Worm (Caenorhabditis elegans) whole organism, L4/young adult: ENCODE data around the gene cpf-2.
"Not testable (repeated sequence)": the region's sequence is repeated elsewhere in the genome, so short reads cannot be mapped to it uniquely, and the experiment has no call there.

Source experiments
- W03F9.2 ChIP-seq: fragments of 150-350 bp; optimal IDR thresholded peaks from 2 replicates; lab custom pipeline; 2014; ENCODE audit warnings: missing biosample characterization, missing genetic modification characterization
- dao-5 ChIP-seq: sonication (generic microtip); optimal IDR thresholded peaks from 2 replicates; lab custom pipeline; 2016; ENCODE audit warnings: missing genotype, missing genetic modification characterization, moderate library complexity, missing compliant biosample characterization
- him-1 ChIP-seq: sonication (generic microtip); optimal IDR thresholded peaks from 2 replicates; lab custom pipeline; 2016; ENCODE audit warnings: missing genotype, missing genetic modification reagents, missing genetic modification characterization, missing compliant biosample characterization

Gene cpf-2

DNA sequence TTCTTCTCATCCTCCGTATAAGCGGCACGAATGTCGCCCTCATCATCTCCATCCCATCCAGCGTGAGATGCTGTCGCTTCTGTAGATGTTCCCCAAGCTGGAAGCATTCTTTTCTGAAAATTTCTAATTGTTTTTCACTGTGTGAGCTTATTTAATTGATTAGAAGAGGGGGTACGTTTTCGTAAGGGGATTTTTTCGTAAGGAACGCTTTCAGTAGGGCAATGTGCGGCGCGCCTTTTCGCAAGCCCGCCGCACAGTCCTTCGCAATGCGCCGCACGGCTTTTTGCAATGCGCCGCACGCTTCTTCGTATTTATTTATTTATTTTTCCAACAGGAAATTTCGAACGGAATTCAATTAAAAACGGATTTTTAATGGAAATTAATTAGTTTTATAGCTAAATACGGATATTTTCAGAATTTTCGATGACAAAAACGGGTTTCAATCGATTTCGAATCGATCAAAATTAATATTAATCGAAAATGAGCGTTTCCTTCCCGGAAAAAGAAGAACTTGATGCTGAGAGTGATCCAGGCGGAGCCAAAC lies 24.4 kb upstream of the cpf-2 start, which contains the start of gene set-25:
TSS of gene set-25 (minus strand) at position 120 of the 544 bp plus-strand sequence.
- TF ChIP-seq him-1 (tag; lab: Kevin White, UChicago); W03F9.2; dao-5 (tag; lab: Kevin White, UChicago): not testable (repeated sequence)

DNA sequence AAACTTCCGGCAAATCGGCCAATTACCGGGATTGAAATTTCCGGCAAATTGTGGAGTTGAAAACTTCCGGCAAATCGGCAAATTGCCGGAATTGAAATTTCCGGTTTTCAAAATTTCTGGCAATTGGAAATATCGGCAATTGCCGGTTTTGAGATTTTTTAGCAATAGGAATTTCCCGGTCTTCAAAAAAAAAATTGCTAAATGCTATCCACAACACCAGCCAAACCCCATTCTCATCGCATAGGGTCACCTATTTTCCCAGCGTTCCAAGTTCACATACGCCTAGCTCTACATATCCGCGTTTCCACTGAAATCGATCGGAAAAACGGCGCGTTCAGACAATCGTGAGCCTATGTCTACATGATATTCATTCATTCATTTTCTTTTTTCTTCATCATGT lies 16.7 kb upstream of the cpf-2 start, which contains the start of gene F56A8.8:
TSS of gene F56A8.8 (plus strand) at position 301 of the 400 bp plus-strand sequence.
- TF ChIP-seq W03F9.2 (no peak), dao-5 (tag; lab: Kevin White, UChicago) (no peak), him-1 (tag; lab: Kevin White, UChicago) (no peak)

DNA sequence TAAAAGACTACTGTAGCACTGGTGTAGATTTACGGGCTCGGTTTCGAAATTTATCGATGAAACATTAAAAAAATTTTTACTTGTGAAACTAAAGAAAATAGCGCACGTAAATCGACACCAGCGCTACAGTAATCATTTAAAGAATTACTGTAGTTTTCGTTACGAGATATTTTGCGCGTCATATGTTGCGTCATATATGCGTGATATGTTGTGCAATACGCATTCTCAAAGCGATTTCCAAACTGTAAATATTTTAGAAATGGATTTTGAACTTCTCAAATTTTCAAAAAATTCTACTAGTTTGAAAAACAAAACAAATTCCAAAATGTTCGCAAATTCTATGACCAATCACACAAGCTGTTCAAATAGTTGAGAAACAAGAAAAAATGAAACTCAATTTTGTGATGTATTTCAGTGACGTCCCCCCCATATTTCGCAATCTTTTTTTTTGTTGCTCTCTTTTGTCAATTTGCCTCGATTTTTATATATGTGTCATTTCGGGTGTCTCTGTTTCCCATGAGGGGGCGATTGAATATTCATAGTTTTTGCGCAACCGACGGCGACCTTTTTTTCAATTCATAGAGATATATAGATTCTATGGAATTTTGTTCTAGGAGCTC lies 9.3 kb upstream of the cpf-2 start:
- TF ChIP-seq dao-5 (tag; lab: Kevin White, UChicago) = no peak
- no peak for TF ChIP-seq W03F9.2
- no peak for TF ChIP-seq him-1 (tag; lab: Kevin White, UChicago)

DNA sequence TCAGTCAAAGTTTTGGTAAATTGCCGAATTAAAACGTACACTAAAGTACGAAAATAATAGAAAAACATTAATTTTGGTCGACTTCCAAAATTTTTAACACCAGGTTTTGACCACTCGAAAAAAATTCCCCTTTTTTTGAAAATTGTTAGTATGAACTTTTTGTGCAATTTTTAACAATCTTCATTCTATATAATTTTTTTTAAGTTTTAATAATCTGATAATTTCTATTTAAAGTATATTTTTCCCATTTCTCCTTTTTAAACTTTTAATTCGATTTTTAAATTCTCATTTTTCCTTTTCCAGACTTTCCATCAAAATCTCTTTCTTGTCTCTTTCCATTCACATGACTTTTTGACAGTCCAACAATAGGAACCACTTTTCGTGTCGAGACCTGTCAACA lies 8.3 kb upstream of the cpf-2 start, which contains the start of gene unc-64:
TSS of gene unc-64 (plus strand) at position 301 of the 400 bp plus-strand sequence.
- TF ChIP-seq dao-5 (tag; lab: Kevin White, UChicago) (no peak), him-1 (tag; lab: Kevin White, UChicago) (no peak), W03F9.2 (no peak)

DNA sequence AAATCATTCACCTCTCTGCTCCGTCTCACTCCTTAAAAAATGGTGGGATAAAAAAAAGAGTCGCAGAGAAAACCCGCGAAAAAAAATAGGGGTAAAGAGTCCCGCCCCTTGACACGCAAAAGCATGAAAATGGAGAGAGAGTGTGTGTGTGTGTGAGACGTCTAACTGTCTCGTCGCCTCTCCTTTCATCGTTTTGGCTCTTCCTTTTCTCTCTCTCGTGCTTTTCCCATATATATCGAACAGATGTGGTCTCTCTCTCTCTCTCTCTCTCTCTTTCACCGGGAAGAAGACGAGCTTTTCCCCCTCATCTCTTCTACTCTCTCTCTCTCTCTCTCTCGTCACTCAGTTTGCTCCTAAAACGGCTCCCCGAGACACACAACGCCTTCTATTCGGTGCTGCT lies 7.1 kb upstream of the cpf-2 start:
- TF ChIP-seq W03F9.2 = no peak
- TF ChIP-seq dao-5 (tag; lab: Kevin White, UChicago) = no peak
- TF ChIP-seq him-1 (tag; lab: Kevin White, UChicago) = peak; percentile 49

DNA sequence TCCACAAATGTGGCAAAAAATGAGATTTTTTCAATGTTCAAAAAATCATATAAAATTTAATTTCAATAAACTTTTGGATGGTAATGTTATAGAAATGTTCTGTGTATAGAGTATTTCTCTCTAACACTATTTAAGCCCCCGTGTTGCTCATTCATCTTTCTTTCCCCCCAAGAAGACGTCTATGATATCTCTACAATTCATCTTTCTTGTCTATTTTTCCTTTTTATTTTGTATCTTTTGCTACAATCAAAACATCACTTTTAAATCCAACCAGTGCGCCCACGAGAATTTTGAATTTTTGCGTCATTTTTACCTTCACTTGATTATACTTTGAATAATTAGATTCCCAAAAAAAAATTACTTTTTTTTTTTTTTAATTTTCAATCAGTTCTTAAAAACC lies 4.1 kb upstream of the cpf-2 start:
- TF ChIP-seq him-1 (tag; lab: Kevin White, UChicago) (no peak), W03F9.2 (no peak), dao-5 (tag; lab: Kevin White, UChicago) (no peak)

DNA sequence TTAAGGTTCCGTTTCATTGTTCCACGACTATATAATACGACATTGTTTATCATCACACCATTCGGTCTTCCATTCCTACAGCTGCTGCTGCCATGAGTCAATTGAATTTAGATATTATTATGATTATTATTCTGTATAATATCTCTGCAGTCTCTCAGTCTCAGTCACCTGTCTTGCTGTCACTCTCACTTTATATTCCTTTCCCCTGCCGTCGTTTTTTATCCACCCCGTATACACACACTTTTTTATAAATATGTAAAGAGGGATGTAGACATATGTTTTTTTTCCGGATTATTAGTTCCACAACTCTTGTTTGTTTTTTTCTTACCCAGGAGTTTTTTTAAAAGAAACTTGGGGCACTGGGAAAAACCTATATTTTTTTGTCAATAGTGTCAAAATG lies 3.5 kb upstream of the cpf-2 start:
- TF ChIP-seq dao-5 (tag; lab: Kevin White, UChicago) (no peak), him-1 (tag; lab: Kevin White, UChicago) (no peak), W03F9.2 (no peak)

DNA sequence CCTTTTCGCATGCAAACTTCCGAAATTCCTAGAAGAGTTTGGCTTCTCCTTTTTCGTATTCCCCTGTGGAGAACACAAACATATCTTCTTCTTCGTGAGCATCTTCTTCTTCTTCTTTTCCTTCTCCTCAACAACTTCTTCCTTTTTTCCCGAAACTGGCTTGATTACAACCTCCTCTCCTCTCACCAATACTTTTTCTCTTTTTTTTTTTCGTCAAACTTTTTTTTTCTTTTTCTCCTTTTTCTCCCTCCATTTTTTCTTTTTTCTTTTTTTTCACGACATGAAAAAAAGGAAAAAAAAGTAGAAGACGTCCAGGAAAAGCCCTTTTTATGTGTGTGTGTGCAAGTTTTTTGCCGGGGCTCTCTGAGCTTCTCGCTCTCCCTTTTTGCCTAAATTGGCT lies 2.2 kb upstream of the cpf-2 start:
- no peak for TF ChIP-seq dao-5 (tag; lab: Kevin White, UChicago)
- TF ChIP-seq him-1 (tag; lab: Kevin White, UChicago) = peak; percentile 30

DNA sequence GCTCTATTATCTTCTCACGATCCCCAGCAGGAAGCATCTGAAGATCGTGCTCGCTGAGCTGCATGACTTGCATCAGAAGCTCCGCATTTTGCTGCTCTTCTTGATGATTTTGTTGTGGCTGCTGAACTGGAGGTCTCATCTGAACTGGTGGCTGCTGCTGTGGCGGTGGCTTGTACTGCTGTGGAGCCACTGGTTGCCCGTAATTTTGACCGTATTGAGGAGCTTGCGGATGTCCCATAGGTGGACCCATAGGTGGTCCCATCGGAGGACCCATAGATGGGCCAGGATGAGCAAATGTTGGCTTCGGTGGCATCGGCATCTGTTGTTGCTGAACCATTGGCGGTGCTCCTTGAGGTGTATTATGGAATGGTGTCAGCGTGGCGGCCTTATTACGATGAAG lies 1.6 kb downstream of the cpf-2 start:
- no peak for TF ChIP-seq W03F9.2
- TF ChIP-seq him-1 (tag; lab: Kevin White, UChicago) = no peak
- TF ChIP-seq dao-5 (tag; lab: Kevin White, UChicago) = no peak

DNA sequence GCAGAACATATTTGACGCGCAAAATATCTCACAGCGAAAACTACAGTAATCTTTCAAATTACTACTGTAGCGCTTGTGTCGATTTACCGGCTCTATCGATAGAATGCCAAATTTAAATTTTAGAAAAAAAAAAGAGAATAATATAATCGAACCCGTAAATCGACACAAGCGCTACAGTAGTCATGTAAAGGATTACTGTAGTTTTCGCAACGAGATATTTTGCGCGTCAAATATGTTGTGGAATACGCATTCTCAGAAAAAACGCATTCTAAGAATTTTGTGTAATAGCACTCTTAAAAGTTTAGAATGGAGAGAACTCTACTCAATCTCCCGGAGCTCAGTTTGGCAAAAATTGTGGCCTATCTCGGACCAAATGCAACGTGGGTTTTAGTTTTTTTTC lies 3.1 kb downstream of the cpf-2 start, which contains the start of gene F56A8.5:
TSS of gene F56A8.5 (plus strand) at position 301 of the 400 bp plus-strand sequence.
- TF ChIP-seq dao-5 (tag; lab: Kevin White, UChicago) (no peak), W03F9.2 (no peak), him-1 (tag; lab: Kevin White, UChicago) (no peak)

DNA sequence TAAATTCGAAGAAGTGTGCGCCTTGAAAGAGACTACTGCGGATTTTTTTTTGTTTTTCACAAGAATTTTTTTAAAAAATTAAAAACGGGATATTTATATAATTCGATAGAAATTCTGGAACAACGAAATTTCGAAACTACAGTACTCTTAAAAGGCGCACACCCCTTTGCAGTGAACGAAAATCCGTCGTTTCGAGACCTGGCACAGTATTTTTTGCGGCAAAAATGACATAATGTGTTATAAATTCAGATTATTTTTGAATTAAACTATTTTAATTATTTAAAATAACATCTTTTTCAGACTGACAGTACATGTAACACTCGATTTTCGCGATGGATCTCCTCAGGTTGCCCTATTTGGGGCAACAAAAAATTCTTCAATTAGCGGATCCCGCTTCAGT lies 5.7 kb downstream of the cpf-2 start, which contains the start of gene F56A8.4:
TSS of gene F56A8.4 (plus strand) at position 301 of the 400 bp plus-strand sequence.
- TF ChIP-seq dao-5 (tag; lab: Kevin White, UChicago) = no peak
- TF ChIP-seq W03F9.2 = no peak
- no peak for TF ChIP-seq him-1 (tag; lab: Kevin White, UChicago)

DNA sequence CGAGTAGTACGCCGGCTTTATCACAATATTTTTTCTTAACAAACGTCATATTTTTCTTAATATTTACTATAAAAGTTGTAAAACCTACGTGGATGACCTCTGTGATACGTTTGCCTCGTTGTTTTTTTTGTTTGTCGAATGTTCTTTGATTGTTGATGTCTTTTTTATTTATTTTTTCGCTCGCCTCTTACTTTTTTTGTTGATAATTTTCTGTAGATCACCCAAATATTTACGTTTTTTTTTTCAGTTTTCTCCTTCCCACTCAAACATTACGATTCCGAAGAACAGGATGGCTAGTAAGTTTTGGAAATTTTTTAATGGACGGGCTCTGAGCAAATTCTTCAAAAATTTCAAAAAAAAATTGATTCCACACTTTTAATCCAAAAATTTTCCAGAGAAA lies 8.3 kb downstream of the cpf-2 start:
- TF ChIP-seq dao-5 (tag; lab: Kevin White, UChicago) (no peak), W03F9.2 (no peak), him-1 (tag; lab: Kevin White, UChicago) (no peak)

DNA sequence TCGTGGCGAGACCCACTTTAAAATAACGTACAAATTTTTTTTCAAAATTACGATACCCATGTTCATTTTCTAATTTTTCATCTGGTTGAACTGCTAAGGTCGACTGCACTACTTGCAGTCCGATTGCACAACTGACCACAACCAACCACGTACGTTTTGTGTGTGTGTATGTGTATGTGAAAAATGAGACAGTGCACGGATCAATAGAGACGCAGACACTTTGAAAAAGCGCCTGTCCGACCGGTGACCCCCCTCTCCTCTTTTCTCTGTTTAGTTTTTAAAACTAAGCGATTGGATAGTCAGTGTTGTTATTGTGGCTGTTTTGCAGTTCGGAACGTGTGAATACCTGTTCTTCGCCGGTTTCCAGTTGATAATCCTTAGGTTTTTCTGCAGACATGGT lies 9.9 kb downstream of the cpf-2 start:
- no peak for TF ChIP-seq dao-5 (tag; lab: Kevin White, UChicago)
- no peak for TF ChIP-seq W03F9.2
- TF ChIP-seq him-1 (tag; lab: Kevin White, UChicago) = no peak

DNA sequence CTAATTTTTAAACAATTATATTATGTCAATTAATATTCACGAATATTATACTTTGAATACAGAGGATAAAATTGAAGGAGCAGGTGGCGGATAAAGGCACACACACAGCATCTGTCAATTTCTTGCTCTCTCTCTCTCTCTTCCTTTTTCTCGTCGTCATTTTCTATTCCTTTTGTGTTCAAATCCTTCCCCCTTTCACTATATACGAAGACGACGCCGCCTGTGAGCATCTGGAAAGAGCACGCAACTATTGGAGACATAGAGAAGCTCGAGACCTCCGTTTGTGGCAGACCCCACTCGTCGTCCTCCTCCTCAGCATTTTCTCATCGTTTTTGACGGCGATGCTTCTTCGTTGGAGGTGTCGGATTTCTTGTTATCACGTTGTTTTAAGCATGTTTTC lies 10.5 kb downstream of the cpf-2 start:
- TF ChIP-seq dao-5 (tag; lab: Kevin White, UChicago) (no peak), him-1 (tag; lab: Kevin White, UChicago) (no peak)
